Fruit fly (Drosophila melanogaster): ENCODE measurements around the gene CG14073.

CG14073 gene

DNA sequence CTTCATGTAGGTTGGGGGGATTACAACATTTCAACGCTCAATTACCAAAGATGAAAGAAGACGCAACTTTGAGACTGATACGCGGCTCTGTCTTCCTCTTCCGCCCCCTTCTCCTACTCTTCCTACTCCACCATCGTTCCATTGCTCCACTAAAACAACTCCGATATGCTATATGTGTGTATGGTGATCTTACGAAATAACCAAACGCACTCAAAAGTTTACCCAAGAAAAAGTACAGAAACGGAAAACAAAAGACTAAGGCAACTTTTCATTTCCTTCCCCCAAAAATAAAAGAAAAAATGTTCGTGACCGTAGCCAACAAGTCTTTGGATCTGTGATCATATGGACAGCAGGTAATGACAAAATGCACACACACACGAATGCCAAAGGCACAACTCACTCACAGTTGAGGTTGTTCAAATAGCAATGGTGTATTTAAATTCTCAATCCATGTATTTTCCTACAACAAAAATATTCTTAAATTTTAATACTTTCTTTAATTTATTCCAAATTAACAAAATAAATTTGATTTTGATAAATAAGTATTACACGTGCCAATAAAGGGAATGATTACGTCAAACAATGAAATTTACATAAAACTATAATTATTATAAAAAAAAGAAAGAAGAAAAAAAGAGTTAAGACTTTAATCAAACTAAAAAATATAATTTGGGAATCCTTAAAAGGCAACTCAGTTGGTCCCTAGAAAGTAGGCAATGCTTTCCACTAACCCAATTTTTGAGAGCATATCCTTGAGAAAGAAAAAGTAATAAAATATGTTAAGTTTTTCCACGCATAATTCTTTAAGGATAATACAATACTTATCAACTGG is 52.3 kb downstream of the CG14073 start (continued):
- TF ChIP-seq CG18476 (GFP tag; optimal IDR thresholded peaks at IDR 0.05) (no peak), Blimp-1 (GFP tag; optimal IDR thresholded peaks at IDR 0.05) (peak; percentile 85), CG17361 (GFP tag; IDR thresholded peaks at IDR 0.05) (peak; percentile 55; the same call in 1 of the 3 replicates), nom (GFP tag; optimal IDR thresholded peaks at IDR 0.05) (no peak), HHEX (GFP tag; optimal IDR thresholded peaks at IDR 0.05) (no peak), CG8478 (optimal IDR thresholded peaks at IDR 0.05) (no peak), CG31441 (GFP tag; IDR thresholded peaks at IDR 0.05) (peak; percentile 53; the same call in 1 of the 2 replicates), chn (GFP tag; optimal IDR thresholded peaks at IDR 0.05) (no peak), Meics (GFP tag; optimal IDR thresholded peaks at IDR 0.05) (peak; percentile 19), NC2β (GFP tag; optimal IDR thresholded peaks at IDR 0.05) (no peak), schlank (tag; optimal IDR thresholded peaks at IDR 0.05) (no peak), prd (optimal IDR thresholded peaks at IDR 0.05) (no peak), prd (GFP tag; IDR thresholded peaks at IDR 0.05) (0 out of 3 replicates have a peak, but pooled peaks have one; percentile 5), CG7556 (GFP tag; optimal IDR thresholded peaks at IDR 0.05) (no peak), sna (GFP tag; IDR thresholded peaks at IDR 0.05; ENCODE audit: partially characterized antibody) (no peak), CoRest (tag; optimal IDR thresholded peaks at IDR 0.05) (peak; percentile 40), CG2199 (GFP tag; IDR thresholded peaks at IDR 0.05) (no peak), CG18619 (GFP tag; optimal IDR thresholded peaks at IDR 0.05) (peak; percentile 20), CG1024 (GFP tag; IDR thresholded peaks at IDR 0.05) (no peak), lilli (GFP tag; optimal IDR thresholded peaks at IDR 0.05) (no peak), CG9876 (GFP tag; optimal IDR thresholded peaks at IDR 0.05) (no peak), CG7372 (GFP tag; IDR thresholded peaks at IDR 0.05) (no peak), GATAe (GFP tag; conservative IDR thresholded peaks at IDR 0.05) (no peak), fru (optimal IDR thresholded peaks at IDR 0.05) (no peak), Doc3 (GFP tag; IDR thresholded peaks at IDR 0.05; ENCODE audit: partially characterized antibody) (no peak), Nf-YC (tag; optimal IDR thresholded peaks at IDR 0.05) (peak; percentile 8), Awh (GFP tag; IDR thresholded peaks at IDR 0.05) (no peak), ftz-f1 (GFP tag; optimal IDR thresholded peaks at IDR 0.05) (no peak), CG11398 (GFP tag; optimal IDR thresholded peaks at IDR 0.05) (no peak), sob (GFP tag; IDR thresholded peaks at IDR 0.05) (no peak), CG1647 (GFP tag; optimal IDR thresholded peaks at IDR 0.05) (no peak), lab (GFP tag; optimal IDR thresholded peaks at IDR 0.05) (no peak), CG17612 (GFP tag; IDR thresholded peaks at IDR 0.05) (no peak), ab (GFP tag; optimal IDR thresholded peaks at IDR 0.05) (no peak), Hey (tag; optimal IDR thresholded peaks at IDR 0.05) (no peak), Dref (GFP tag; IDR thresholded peaks at IDR 0.05) (no peak), nerfin-1 (tag; optimal IDR thresholded peaks at IDR 0.05) (no peak), sug (tag; optimal IDR thresholded peaks at IDR 0.05) (no peak), CG1792 (GFP tag; optimal IDR thresholded peaks at IDR 0.05) (no peak), kni (GFP tag; optimal IDR thresholded peaks at IDR 0.05) (peak; percentile 85), Dbx (GFP tag; IDR thresholded peaks at IDR 0.05) (no peak), croc (GFP tag; conservative IDR thresholded peaks at IDR 0.05) (no peak), CG6683 (GFP tag; optimal IDR thresholded peaks at IDR 0.05) (no peak), CG13894 (tag; optimal IDR thresholded peaks at IDR 0.05) (no peak), CG34422 (GFP tag; IDR thresholded peaks at IDR 0.05) (no peak), D19A (tag; optimal IDR thresholded peaks at IDR 0.05) (no peak), Neu2 (GFP tag; optimal IDR thresholded peaks at IDR 0.05; ENCODE audit: borderline replicate concordance) (no peak), esg (GFP tag; conservative IDR thresholded peaks at IDR 0.05) (no peak), CG2889 (GFP tag; IDR thresholded peaks at IDR 0.05) (no peak), salm (tag; optimal IDR thresholded peaks at IDR 0.05) (no peak), vfl (GFP tag; optimal IDR thresholded peaks at IDR 0.05) (no peak)

Measured in whole organism, embryonic.